Worm (Caenorhabditis elegans) whole organism, L2 larva: Measurements from ENCODE around the gene clec-54.

Source experiments
- C34F6.9 ChIP-seq: fragments of 150-350 bp; optimal IDR thresholded peaks from 2 replicates; lab custom pipeline; 2014; ENCODE audit warnings: missing biosample characterization, missing genetic modification characterization
- F13H6.1 ChIP-seq: sonication (generic microtip); optimal IDR thresholded peaks from 2 replicates; lab custom pipeline; 2016; ENCODE audit warnings: missing genetic modification characterization, missing compliant biosample characterization
- R02D3.7 ChIP-seq: fragments of 150-350 bp; optimal IDR thresholded peaks from 2 replicates; lab custom pipeline; 2014; ENCODE audit warnings: missing biosample characterization, missing genetic modification characterization
- Y55F3AM.14 ChIP-seq: fragments of 200-800 bp; sonication (Bioruptor generic); optimal IDR thresholded peaks from 2 replicates; lab custom pipeline; 2018; ENCODE audit warnings: mild to moderate bottlenecking, missing genetic modification characterization, missing compliant biosample characterization
- ZK546.5 ChIP-seq: sonication (generic microtip); optimal IDR thresholded peaks from 2 replicates; lab custom pipeline; 2017; ENCODE audit warnings: missing biosample characterization, missing genetic modification characterization
- aly-2 ChIP-seq: fragments of 150-350 bp; optimal IDR thresholded peaks from 2 replicates; lab custom pipeline; 2014; ENCODE audit warnings: missing biosample characterization, missing genetic modification characterization
- ceh-82 ChIP-seq: fragments of 150-350 bp; optimal IDR thresholded peaks from 2 replicates; lab custom pipeline; 2014; ENCODE audit warnings: missing biosample characterization, missing genetic modification characterization
- crh-2 ChIP-seq: sonication (generic microtip); optimal IDR thresholded peaks from 2 replicates; lab custom pipeline; 2017; ENCODE audit warnings: missing biosample characterization, missing genetic modification characterization
- dmd-4 ChIP-seq: sonication (generic microtip); optimal IDR thresholded peaks from 2 replicates; lab custom pipeline; 2017; ENCODE audit warnings: missing biosample characterization, missing genetic modification characterization
- egl-27 ChIP-seq: sonication (generic microtip); optimal IDR thresholded peaks from 3 replicates; lab custom pipeline; 2017; ENCODE audit warnings: missing biosample characterization, missing genetic modification reagents, missing genetic modification characterization
- elt-1 ChIP-seq: fragments of 150-350 bp; optimal IDR thresholded peaks from 2 replicates; lab custom pipeline; 2014; ENCODE audit warnings: missing biosample characterization, missing genetic modification characterization
- elt-3 ChIP-seq: sonication (generic microtip); optimal IDR thresholded peaks from 2 replicates; lab custom pipeline; 2017; ENCODE audit warnings: missing biosample characterization, missing genetic modification characterization
- fos-1 ChIP-seq: fragments of 150-350 bp; optimal IDR thresholded peaks from 2 replicates; lab custom pipeline; 2014; ENCODE audit warnings: missing biosample characterization, missing genetic modification characterization
- gmeb-1 ChIP-seq: fragments of 150-350 bp; optimal IDR thresholded peaks from 2 replicates; lab custom pipeline; 2014; ENCODE audit warnings: missing biosample characterization, missing genetic modification characterization
- lin-11 ChIP-seq: fragments of 150-350 bp; sonication (generic microtip); optimal IDR thresholded peaks from 2 replicates; lab custom pipeline; 2014; ENCODE audit warnings: missing biosample characterization, missing genetic modification characterization, inconsistent platforms, mixed read lengths
- lin-13 ChIP-seq: fragments of 150-350 bp; optimal IDR thresholded peaks from 2 replicates; lab custom pipeline; 2014; ENCODE audit warnings: missing biosample characterization, missing genetic modification reagents, missing genetic modification characterization
- lsy-2 ChIP-seq, 2 experiments: fragments of 150-350 bp in 1 of 2; sonication (generic microtip) in 1 of 2; optimal IDR thresholded peaks; 2 replicates each; lab custom pipeline; 2014 to 2017; ENCODE audit warnings: missing biosample characterization in 2 of 2, missing genetic modification characterization in 2 of 2
- mab-5 ChIP-seq: fragments of 150-350 bp; optimal IDR thresholded peaks from 2 replicates; lab custom pipeline; 2014; ENCODE audit warnings: missing biosample characterization, missing genetic modification characterization
- nhr-12 ChIP-seq: fragments of 150-350 bp; optimal IDR thresholded peaks from 2 replicates; lab custom pipeline; 2014; ENCODE audit warnings: missing biosample characterization, missing genetic modification characterization
- nhr-129 ChIP-seq: fragments of 150-350 bp; optimal IDR thresholded peaks from 2 replicates; lab custom pipeline; 2014; ENCODE audit warnings: missing biosample characterization, missing genetic modification characterization
- nhr-21 ChIP-seq: fragments of 150-350 bp; optimal IDR thresholded peaks from 2 replicates; lab custom pipeline; 2014; ENCODE audit warnings: missing biosample characterization, missing genetic modification characterization
- nhr-23 ChIP-seq: fragments of 150-350 bp; optimal IDR thresholded peaks from 2 replicates; lab custom pipeline; 2014; ENCODE audit warnings: missing biosample characterization, missing genetic modification reagents, missing genetic modification characterization
- nhr-237 ChIP-seq: fragments of 150-350 bp; optimal IDR thresholded peaks from 2 replicates; lab custom pipeline; 2014; ENCODE audit warnings: missing biosample characterization, missing genetic modification characterization
- nhr-25 ChIP-seq: fragments of 150-350 bp; sonication (generic microtip); optimal IDR thresholded peaks from 3 replicates; lab custom pipeline; 2014; ENCODE audit warnings: missing biosample characterization, missing genetic modification characterization
- nhr-6 ChIP-seq: fragments of 150-350 bp; optimal IDR thresholded peaks from 2 replicates; lab custom pipeline; 2014; ENCODE audit warnings: missing biosample characterization, missing genetic modification characterization
- nhr-77 ChIP-seq: fragments of 150-350 bp; optimal IDR thresholded peaks from 2 replicates; lab custom pipeline; 2014; ENCODE audit warnings: missing biosample characterization, missing genetic modification characterization
- peb-1 ChIP-seq: fragments of 150-350 bp; optimal IDR thresholded peaks from 2 replicates; lab custom pipeline; 2014; ENCODE audit warnings: missing biosample characterization, missing genetic modification characterization
- sem-4 ChIP-seq: fragments of 150-350 bp; optimal IDR thresholded peaks from 2 replicates; lab custom pipeline; 2014; ENCODE audit warnings: missing biosample characterization, missing genetic modification reagents, missing genetic modification characterization
- skn-1 ChIP-seq: sonication (generic microtip); optimal IDR thresholded peaks from 2 replicates; lab custom pipeline; 2017; ENCODE audit warnings: missing biosample characterization, missing genetic modification characterization
- sma-3 ChIP-seq: sonication (generic microtip); optimal IDR thresholded peaks from 2 replicates; lab custom pipeline; 2016; ENCODE audit warnings: missing genetic modification reagents, missing genetic modification characterization, missing compliant biosample characterization
- sma-9 ChIP-seq, 2 experiments: fragments of 150-350 bp in 1 of 2; sonication (generic microtip) in 1 of 2; optimal IDR thresholded peaks; 2 replicates each; lab custom pipeline; 2014 to 2016; ENCODE audit warnings: missing genetic modification characterization in 2 of 2, mild to moderate bottlenecking in 1 of 2, missing biosample characterization in 1 of 2, missing compliant biosample characterization in 1 of 2, missing genetic modification reagents in 1 of 2, moderate library complexity in 1 of 2
- snpc-4 ChIP-seq: fragments of 150-350 bp; optimal IDR thresholded peaks from 2 replicates; lab custom pipeline; 2014; ENCODE audit warnings: missing biosample characterization, missing genetic modification characterization
- unc-39 ChIP-seq: fragments of 150-350 bp; optimal IDR thresholded peaks from 2 replicates; lab custom pipeline; 2014; ENCODE audit warnings: missing biosample characterization, missing genetic modification characterization
- unc-55 ChIP-seq: fragments of 150-350 bp; sonication (generic microtip); optimal IDR thresholded peaks from 3 replicates; lab custom pipeline; 2014; ENCODE audit warnings: missing biosample characterization, missing genetic modification reagents, missing genetic modification characterization
- unc-62 ChIP-seq: fragments of 150-350 bp; optimal IDR thresholded peaks from 2 replicates; lab custom pipeline; 2014; ENCODE audit warnings: missing biosample characterization, missing genetic modification reagents, missing genetic modification characterization
- zag-1 ChIP-seq: fragments of 150-350 bp; optimal IDR thresholded peaks from 2 replicates; lab custom pipeline; 2014; ENCODE audit warnings: missing biosample characterization, missing genetic modification characterization
- ztf-11 ChIP-seq: sonication (generic microtip); optimal IDR thresholded peaks from 2 replicates; lab custom pipeline; 2017; ENCODE audit warnings: missing biosample characterization, missing genetic modification characterization

The clec-54 gene

ce11 chrV:14523105-14523504, 46.4 kb downstream of the clec-54 start, which contains the start of gene C53A5.2:
Gene C53A5.2, minus strand, starts transcription at chrV:14523205.
- no peak for TF ChIP-seq aly-2 (tag; lab: Kevin White, UChicago)
- no peak for TF ChIP-seq F13H6.1 (tag; lab: Kevin White, UChicago)
- no peak for TF ChIP-seq mab-5
- no peak for TF ChIP-seq elt-1
- TF ChIP-seq, all 48 proteins: peak for 0

ce11 chrV:14523788-14524582, 47.3 kb downstream of the clec-54 start, which contains the start of gene ril-1:
Gene ril-1, minus strand, starts transcription at chrV:14524129.
- TF ChIP-seq sem-4 (no peak), crh-2 (tag; lab: Kevin White, UChicago) (peak; percentile 27), lin-11 (no peak), nhr-23 (tag; lab: Kevin White, UChicago) (no peak), gmeb-1 (tag; lab: Kevin White, UChicago) (peak; percentile 17), lsy-2 (tag; optimal IDR thresholded peaks at IDR 0.05; lab: Kevin White, UChicago) (peak in 1 of 2 experiments; percentile 52), sma-3 (GFP tag; lab: Kevin White, UChicago) (peak; percentile 47), skn-1 (tag; lab: Kevin White, UChicago) (peak; percentile 60), fos-1 (tag; lab: Kevin White, UChicago) (peak; percentile 35), C34F6.9 (tag; lab: Kevin White, UChicago) (peak; percentile 23), nhr-129 (tag; lab: Kevin White, UChicago) (peak; percentile 34), nhr-237 (tag; lab: Kevin White, UChicago) (no peak), aly-2 (tag; lab: Kevin White, UChicago) (no peak), unc-39 (tag; lab: Kevin White, UChicago) (no peak), sma-9 (GFP tag; optimal IDR thresholded peaks at IDR 0.05; lab: Kevin White, UChicago) (no peak), sma-9 (tag; optimal IDR thresholded peaks at IDR 0.05; lab: Kevin White, UChicago) (no peak), ztf-11 (no peak), zag-1 (tag; lab: Kevin White, UChicago) (no peak), mab-5 (no peak), nhr-25 (tag; lab: Kevin White, UChicago) (peak; percentile 56), R02D3.7 (tag; lab: Kevin White, UChicago) (no peak), unc-55 (GFP tag; lab: Kevin White, UChicago) (peak; percentile 74), nhr-12 (tag; lab: Kevin White, UChicago) (no peak), egl-27 (tag; lab: Kevin White, UChicago) (no peak), F13H6.1 (tag; lab: Kevin White, UChicago) (peak; percentile 34), ZK546.5 (no peak), ceh-82 (tag; lab: Kevin White, UChicago) (no peak), nhr-6 (no peak), unc-62 (GFP tag; lab: Kevin White, UChicago) (no peak), dmd-4 (no peak), snpc-4 (tag; lab: Kevin White, UChicago) (peak; percentile 16), lin-13 (peak; percentile 20), nhr-21 (peak; percentile 10)

ce11 chrV:14525089-14525488, 48.4 kb downstream of the clec-54 start, which contains the start of gene hda-1:
Gene hda-1, plus strand, starts transcription at chrV:14525389.
- no peak for TF ChIP-seq R02D3.7 (tag; lab: Kevin White, UChicago)
- no peak for TF ChIP-seq ceh-82 (tag; lab: Kevin White, UChicago)
- no peak for TF ChIP-seq nhr-77 (tag; lab: Kevin White, UChicago)
- TF ChIP-seq Y55F3AM.14 = no peak
- TF ChIP-seq peb-1 (tag; lab: Kevin White, UChicago) = no peak
- no peak for TF ChIP-seq F13H6.1 (tag; lab: Kevin White, UChicago)
- TF ChIP-seq C34F6.9 (tag; lab: Kevin White, UChicago) = no peak
- TF ChIP-seq ZK546.5 = no peak
- TF ChIP-seq unc-55 (GFP tag; lab: Kevin White, UChicago) = no peak
- TF ChIP-seq nhr-237 (tag; lab: Kevin White, UChicago) = no peak
- TF ChIP-seq ztf-11 = no peak
- no peak for TF ChIP-seq elt-3 (tag; lab: Kevin White, UChicago)
- no peak for TF ChIP-seq nhr-6
